Fruit fly (Drosophila melanogaster) whole organism, embryonic: Measurements from ENCODE around the gene DnaJ-1.
A peak's percentile ranks its signal among the peaks of the same experiment; 100 is the strongest.

ENCODE experiments used
- Aef1 ChIP-seq: fragments of 200-800 bp; sonication (Bioruptor generic); IDR thresholded peaks from 3 replicates; pipeline ENCODE4 v1.3.6; 2022; ENCODE audit warnings: missing biosample characterization, missing genetic modification characterization
- Antp ChIP-seq: fragments of 200-800 bp; sonication (Bioruptor generic); optimal IDR thresholded peaks from 3 replicates; lab custom pipeline; 2016; ENCODE audit warnings: missing biosample characterization, missing genetic modification characterization
- C15 ChIP-seq: fragments of 200-800 bp; sonication (Bioruptor generic); IDR thresholded peaks from 3 replicates; pipeline ENCODE4 v1.3.6; 2022; ENCODE audit warnings: missing biosample characterization, missing genetic modification characterization
- CG11560 ChIP-seq: fragments of 200-800 bp; sonication (Bioruptor generic); IDR thresholded peaks from 3 replicates; pipeline ENCODE4 v1.3.6; 2022; ENCODE audit warnings: missing biosample characterization, missing genetic modification characterization
- CG12744 ChIP-seq: fragments of 200-800 bp; sonication (Bioruptor generic); optimal IDR thresholded peaks from 2 replicates; lab custom pipeline; 2016; ENCODE audit warnings: missing biosample characterization, missing genetic modification characterization
- CG12769 ChIP-seq: fragments of 200-800 bp; sonication (Bioruptor generic); optimal IDR thresholded peaks from 2 replicates; lab custom pipeline; 2019; ENCODE audit warnings: missing biosample characterization, mild to moderate bottlenecking, missing genetic modification characterization, moderate library complexity
- CG14965 ChIP-seq: fragments of 200-800 bp; sonication (Bioruptor generic); optimal IDR thresholded peaks from 2 replicates; lab custom pipeline; 2016; ENCODE audit warnings: missing biosample characterization, missing genetic modification characterization, borderline replicate concordance
- CG15479 ChIP-seq: fragments of 200-800 bp; sonication (Bioruptor generic); optimal IDR thresholded peaks from 3 replicates; lab custom pipeline; 2019; ENCODE audit warnings: missing biosample characterization, mild to moderate bottlenecking, missing genetic modification characterization, moderate library complexity
- CG1602 ChIP-seq: fragments of 200-800 bp; sonication (Bioruptor generic); optimal IDR thresholded peaks from 3 replicates; lab custom pipeline; 2016; ENCODE audit warnings: missing biosample characterization, missing genetic modification characterization
- CG16779 ChIP-seq: fragments of 200-800 bp; sonication (Bioruptor generic); IDR thresholded peaks from 2 replicates; pipeline ENCODE4 v1.3.6; 2022; ENCODE audit warnings: missing biosample characterization, missing genetic modification characterization
- CG17359 ChIP-seq: fragments of 200-800 bp; sonication (Bioruptor generic); optimal IDR thresholded peaks from 3 replicates; lab custom pipeline; 2018; ENCODE audit warnings: missing biosample characterization, mild to moderate bottlenecking, missing genetic modification characterization, moderate library complexity
- CG30020 ChIP-seq: fragments of 200-800 bp; optimal IDR thresholded peaks from 2 replicates; lab custom pipeline; 2019; ENCODE audit warnings: missing biosample characterization, mild to moderate bottlenecking, missing genetic modification characterization, moderate library complexity
- CG31224 ChIP-seq: fragments of 200-800 bp; sonication (Bioruptor generic); IDR thresholded peaks from 2 replicates; pipeline ENCODE4 v1.3.6; 2022; ENCODE audit warnings: missing biosample characterization, missing genetic modification characterization
- CG31365 ChIP-seq: fragments of 200-800 bp; sonication (Bioruptor generic); optimal IDR thresholded peaks from 2 replicates; lab custom pipeline; 2018; ENCODE audit warnings: missing biosample characterization, mild to moderate bottlenecking, missing genetic modification characterization
- CG3163 ChIP-seq: fragments of 200-800 bp; sonication (Bioruptor generic); optimal IDR thresholded peaks from 3 replicates; lab custom pipeline; 2016; ENCODE audit warnings: missing biosample characterization, missing genetic modification characterization
- CG3838 ChIP-seq: fragments of 200-800 bp; sonication (Bioruptor generic); optimal IDR thresholded peaks from 3 replicates; lab custom pipeline; 2016; ENCODE audit warnings: missing biosample characterization, missing genetic modification characterization
- CG4854 ChIP-seq: fragments of 200-800 bp; sonication (Bioruptor generic); optimal IDR thresholded peaks from 2 replicates; lab custom pipeline; 2016; ENCODE audit warnings: missing biosample characterization, missing genetic modification characterization, inconsistent platforms
- CG6254 ChIP-seq: fragments of 200-800 bp; sonication (Bioruptor generic); optimal IDR thresholded peaks from 3 replicates; lab custom pipeline; 2017; ENCODE audit warnings: mild to moderate bottlenecking, missing biosample characterization, missing genetic modification reagents, missing genetic modification characterization
- CG7745 ChIP-seq: fragments of 200-800 bp; sonication (Bioruptor generic); optimal IDR thresholded peaks from 2 replicates; lab custom pipeline; 2018; ENCODE audit warnings: missing biosample characterization, mild to moderate bottlenecking, missing genetic modification characterization, moderate library complexity
- CG8478 ChIP-seq: fragments of >200 bp; optimal IDR thresholded peaks from 2 replicates; lab custom pipeline; 2018
- CG9727 ChIP-seq: fragments of 200-800 bp; sonication (Bioruptor generic); optimal IDR thresholded peaks from 3 replicates; lab custom pipeline; 2017; ENCODE audit warnings: missing biosample characterization, mild to moderate bottlenecking, missing genetic modification characterization
- CrebB ChIP-seq: fragments of 200-800 bp; sonication (Bioruptor generic); optimal IDR thresholded peaks from 3 replicates; lab custom pipeline; 2018; ENCODE audit warnings: missing biosample characterization, mild to moderate bottlenecking, missing genetic modification characterization
- D19B ChIP-seq: fragments of 200-800 bp; sonication (Bioruptor generic); optimal IDR thresholded peaks from 2 replicates; lab custom pipeline; 2017; ENCODE audit warnings: missing biosample characterization, mild to moderate bottlenecking, missing genetic modification characterization
- HLH4C ChIP-seq: fragments of 200-800 bp; sonication (Bioruptor generic); IDR thresholded peaks from 3 replicates; pipeline ENCODE4 v1.3.6; 2022; ENCODE audit warnings: missing biosample characterization, missing genetic modification characterization; ENCODE audit not compliant: partially characterized antibody
- Hr39 ChIP-seq: fragments of >200 bp; optimal IDR thresholded peaks from 2 replicates; lab custom pipeline; 2017
- Lhr ChIP-seq: fragments of 200-800 bp; sonication (Bioruptor generic); optimal IDR thresholded peaks from 3 replicates; lab custom pipeline; 2017; ENCODE audit warnings: mild to moderate bottlenecking, missing biosample characterization, missing genetic modification reagents, missing genetic modification characterization
- NfI ChIP-seq: fragments of 200-800 bp; sonication (Bioruptor generic); optimal IDR thresholded peaks from 3 replicates; lab custom pipeline; 2018; ENCODE audit warnings: missing biosample characterization, mild to moderate bottlenecking, missing genetic modification characterization, moderate library complexity
- Opbp ChIP-seq: fragments of 200-800 bp; sonication (Bioruptor generic); IDR thresholded peaks from 3 replicates; pipeline ENCODE4 v1.3.6; 2022; ENCODE audit warnings: missing biosample characterization, missing genetic modification characterization; ENCODE audit not compliant: partially characterized antibody
- Sox102F ChIP-seq: fragments of 200-800 bp; sonication (Bioruptor generic); optimal IDR thresholded peaks from 2 replicates; lab custom pipeline; 2018; ENCODE audit warnings: missing biosample characterization, mild to moderate bottlenecking, missing genetic modification characterization, moderate library complexity
- Trl ChIP-seq, 3 experiments: fragments of >200 bp in 2 of 3; fragments of 200-800 bp in 1 of 3; sonication (Bioruptor generic) in 1 of 3; optimal IDR thresholded peaks; 2 replicates in 1 of 3; 3 replicates in 2 of 3; lab custom pipeline; 2016 to 2017; ENCODE audit warnings: missing biosample characterization in 1 of 3, missing genetic modification characterization in 1 of 3
- bcd ChIP-seq: fragments of 200-800 bp; sonication (Bioruptor generic); optimal IDR thresholded peaks from 2 replicates; lab custom pipeline; 2017; ENCODE audit warnings: missing biosample characterization, mild to moderate bottlenecking, missing genetic modification characterization
- br ChIP-seq: fragments of >200 bp; optimal IDR thresholded peaks from 2 replicates; lab custom pipeline; 2017
- cato ChIP-seq: fragments of 200-800 bp; sonication (Bioruptor generic); optimal IDR thresholded peaks from 2 replicates; lab custom pipeline; 2016; ENCODE audit warnings: missing biosample characterization, missing genetic modification characterization, borderline replicate concordance
- chinmo ChIP-seq: fragments of 200-800 bp; sonication (Bioruptor generic); IDR thresholded peaks from 4 replicates; pipeline ENCODE4 v1.3.6; 2022; ENCODE audit warnings: missing biosample characterization, missing genetic modification characterization; ENCODE audit not compliant: partially characterized antibody
- ci ChIP-seq: fragments of 200-800 bp; sonication (Bioruptor generic); IDR thresholded peaks from 3 replicates; pipeline ENCODE4 v1.3.6; 2022; ENCODE audit warnings: missing biosample characterization, missing genetic modification characterization
- da ChIP-seq: fragments of 200-800 bp; sonication (Bioruptor generic); optimal IDR thresholded peaks from 2 replicates; lab custom pipeline; 2016; ENCODE audit warnings: missing biosample characterization, missing genetic modification characterization
- fd64A ChIP-seq: fragments of 200-800 bp; sonication (Bioruptor generic); optimal IDR thresholded peaks from 3 replicates; lab custom pipeline; 2018; ENCODE audit warnings: missing biosample characterization, mild to moderate bottlenecking, missing genetic modification characterization
- fu2 ChIP-seq: fragments of 200-800 bp; sonication (Bioruptor generic); optimal IDR thresholded peaks from 2 replicates; lab custom pipeline; 2016; ENCODE audit warnings: missing biosample characterization, missing genetic modification characterization
- gcm2 ChIP-seq: fragments of 200-800 bp; sonication (Bioruptor generic); optimal IDR thresholded peaks from 2 replicates; lab custom pipeline; 2016; ENCODE audit warnings: missing biosample characterization, missing genetic modification characterization
- h ChIP-seq: fragments of >200 bp; optimal IDR thresholded peaks from 2 replicates; lab custom pipeline; 2017
- hkb ChIP-seq, 2 experiments: fragments of 200-800 bp in 1 of 2; fragments of >200 bp in 1 of 2; sonication (Bioruptor generic) in 1 of 2; IDR thresholded peaks in 1 of 2; optimal IDR thresholded peaks in 1 of 2; 2 replicates each; pipeline versions ENCODE4 v1.3.6 to Lab custom; 2017 to 2022; ENCODE audit warnings: missing biosample characterization in 1 of 2, missing genetic modification characterization in 1 of 2
- jing ChIP-seq: fragments of 200-800 bp; sonication (Bioruptor generic); optimal IDR thresholded peaks from 2 replicates; lab custom pipeline; 2018; ENCODE audit warnings: missing biosample characterization, mild to moderate bottlenecking, missing genetic modification characterization
- jumu ChIP-seq: fragments of 200-800 bp; sonication (Bioruptor generic); optimal IDR thresholded peaks from 3 replicates; lab custom pipeline; 2016; ENCODE audit warnings: missing biosample characterization, missing genetic modification characterization
- repo ChIP-seq: fragments of 200-800 bp; sonication (Bioruptor generic); optimal IDR thresholded peaks from 2 replicates; lab custom pipeline; 2016; ENCODE audit warnings: missing biosample characterization, missing genetic modification characterization
- so ChIP-seq: fragments of 200-800 bp; sonication (Bioruptor generic); IDR thresholded peaks from 3 replicates; pipeline ENCODE4 v1.3.6; 2022; ENCODE audit warnings: missing biosample characterization, missing genetic modification characterization
- trem ChIP-seq: fragments of 200-800 bp; optimal IDR thresholded peaks from 3 replicates; lab custom pipeline; 2019; ENCODE audit warnings: missing biosample characterization, mild to moderate bottlenecking, missing genetic modification characterization, moderate library complexity
- trh ChIP-seq: fragments of 200-800 bp; sonication (Bioruptor generic); optimal IDR thresholded peaks from 2 replicates; lab custom pipeline; 2016; ENCODE audit warnings: missing biosample characterization, missing genetic modification characterization
- tup ChIP-seq: fragments of 200-800 bp; sonication (Bioruptor generic); optimal IDR thresholded peaks from 2 replicates; lab custom pipeline; 2016; ENCODE audit warnings: missing biosample characterization, mild to moderate bottlenecking, missing genetic modification characterization, moderate library complexity
- tx ChIP-seq: fragments of 200-800 bp; sonication (Bioruptor generic); optimal IDR thresholded peaks from 2 replicates; lab custom pipeline; 2016; ENCODE audit warnings: missing biosample characterization, missing genetic modification characterization
- zen2 ChIP-seq: fragments of 200-800 bp; sonication (Bioruptor generic); IDR thresholded peaks from 3 replicates; pipeline ENCODE4 v1.3.6; 2022; ENCODE audit warnings: missing biosample characterization, missing genetic modification characterization; ENCODE audit not compliant: partially characterized antibody

DnaJ-1 gene

DNA sequence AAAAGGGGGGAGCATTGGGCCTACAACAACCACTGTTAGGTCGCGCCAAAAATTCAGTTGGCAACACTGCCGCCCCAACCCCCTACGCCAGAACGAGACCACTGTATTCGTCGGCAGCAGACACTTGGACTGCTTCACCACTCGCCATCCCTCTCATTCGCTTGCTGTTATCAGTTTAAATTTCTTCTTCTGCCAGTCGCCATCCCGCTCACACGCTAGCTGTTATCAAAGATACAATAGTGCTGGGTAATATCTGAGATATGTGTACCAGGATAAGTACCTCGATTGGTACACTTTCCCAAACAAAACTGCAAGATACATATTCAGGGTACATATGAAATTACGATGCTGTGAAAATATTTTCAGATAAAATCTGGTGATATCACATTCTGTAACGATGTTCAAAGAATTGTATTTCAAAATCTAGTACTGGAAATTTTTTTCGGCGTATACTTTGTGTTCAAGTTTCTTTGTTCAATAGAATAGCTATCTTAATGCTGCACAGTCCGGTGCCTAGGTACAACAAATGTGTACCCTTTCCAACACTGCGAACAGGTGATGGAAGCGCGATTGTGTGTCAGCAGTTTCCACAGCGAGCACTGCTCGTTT lies 18.9 kb upstream of the DnaJ-1 start (continued):
- TF ChIP-seq repo (GFP tag; lab: Kevin White, UChicago): peak; percentile 64
- TF ChIP-seq CG11560 (tag; lab: Robert Waterston, UW): peak; percentile 48; the same call in 1 of the 3 replicates
- peak; percentile 65 for TF ChIP-seq CG1602 (GFP tag; lab: Kevin White, UChicago)
- TF ChIP-seq fu2 (GFP tag; lab: Kevin White, UChicago): peak; percentile 86
- no peak for TF ChIP-seq br (lab: Kevin White, UChicago)
- TF ChIP-seq CG4854 (GFP tag; lab: Kevin White, UChicago): peak; percentile 90
- no peak for TF ChIP-seq CG15479 (GFP tag; lab: Kevin White, UChicago)
- TF ChIP-seq Antp (GFP tag; lab: Kevin White, UChicago): peak; percentile 89
- 0 out of 2 replicates have a peak, but pooled peaks have one; percentile 7 for TF ChIP-seq CG16779 (GFP tag; lab: Robert Waterston, UW)
- TF ChIP-seq CG31224 (GFP tag; lab: Robert Waterston, UW): peak; percentile 57; the same call in 1 of the 2 replicates
- TF ChIP-seq so (GFP tag; lab: Robert Waterston, UW): peak; percentile 87
- TF ChIP-seq HLH4C (GFP tag; lab: Robert Waterston, UW): peak; percentile 50; the same call in 2 of the 3 replicates
- no peak for TF ChIP-seq Sox102F (GFP tag; lab: Kevin White, UChicago)
- TF ChIP-seq CG7745 (tag; lab: Kevin White, UChicago): no peak
- peak; percentile 56 for TF ChIP-seq Aef1
- TF ChIP-seq CG3838 (GFP tag; lab: Kevin White, UChicago): no peak
- TF ChIP-seq fd64A (GFP tag; lab: Kevin White, UChicago): peak; percentile 57
- TF ChIP-seq jing: peak; percentile 38
- no peak for TF ChIP-seq bcd (GFP tag; lab: Kevin White, UChicago)
- no peak for TF ChIP-seq h
- TF ChIP-seq CG9727 (GFP tag; lab: Kevin White, UChicago): peak; percentile 86
- TF ChIP-seq CG30020 (tag; lab: Kevin White, UChicago): peak; percentile 73
- TF ChIP-seq trh (GFP tag; lab: Kevin White, UChicago): no peak
- TF ChIP-seq tup (GFP tag; lab: Kevin White, UChicago): peak; percentile 74
- TF ChIP-seq cato (GFP tag; lab: Kevin White, UChicago): peak; percentile 75
- no peak for TF ChIP-seq Trl (optimal IDR thresholded peaks at IDR 0.05; lab: Kevin White, UChicago)
- peak; percentile 92 for TF ChIP-seq Trl (GFP tag; optimal IDR thresholded peaks at IDR 0.05; lab: Kevin White, UChicago)
- peak; percentile 60 for TF ChIP-seq CG3163 (GFP tag; lab: Kevin White, UChicago)
- TF ChIP-seq CG8478: peak; percentile 97
- peak; percentile 74 for TF ChIP-seq CG12744 (GFP tag; lab: Kevin White, UChicago)
- TF ChIP-seq CG12769 (tag; lab: Kevin White, UChicago): peak; percentile 93
- peak; percentile 83 for TF ChIP-seq jumu (GFP tag; lab: Kevin White, UChicago)
- no peak for TF ChIP-seq Hr39 (lab: Kevin White, UChicago)
- TF ChIP-seq CrebB (tag; lab: Kevin White, UChicago): peak; percentile 85
- peak; percentile 75 for TF ChIP-seq CG17359 (tag; lab: Kevin White, UChicago)
- TF ChIP-seq zen2 (GFP tag; lab: Robert Waterston, UW): no peak
- peak; percentile 65 for TF ChIP-seq gcm2 (GFP tag; lab: Kevin White, UChicago)
- TF ChIP-seq CG14965 (GFP tag; lab: Kevin White, UChicago): no peak
- peak; percentile 90 for TF ChIP-seq NfI
- TF ChIP-seq D19B (GFP tag; lab: Kevin White, UChicago): peak; percentile 71
- no peak for TF ChIP-seq C15 (GFP tag; lab: Robert Waterston, UW)
- peak; percentile 78 for TF ChIP-seq da (GFP tag; lab: Kevin White, UChicago)
- no peak for TF ChIP-seq CG6254 (GFP tag; lab: Kevin White, UChicago)
- TF ChIP-seq trem (tag; lab: Kevin White, UChicago): peak; percentile 64
- peak; percentile 60; the same call in 2 of the 3 replicates for TF ChIP-seq ci (GFP tag; lab: Robert Waterston, UW)
- TF ChIP-seq Opbp (GFP tag; lab: Robert Waterston, UW): peak; percentile 48; the same call in 2 of the 3 replicates
- TF ChIP-seq tx: peak; percentile 88
- TF ChIP-seq chinmo: peak; percentile 58; the same call in 1 of the 4 replicates
- no peak for TF ChIP-seq hkb (optimal IDR thresholded peaks at IDR 0.05; lab: Kevin White, UChicago)
- peak; percentile 75 for TF ChIP-seq hkb (GFP tag; IDR thresholded peaks at IDR 0.05; lab: Robert Waterston, UW)
- peak; percentile 55 for TF ChIP-seq Lhr (GFP tag; lab: Kevin White, UChicago)
- TF ChIP-seq CG31365: peak; percentile 79
